Worm (Caenorhabditis elegans): ENCODE data around the gene C49C8.3.

C49C8.3 gene

ce11 chrIV:8644432-8644831 is at the start of gene C49C8.3:
Gene C49C8.3, plus strand, starts transcription at chrIV:8644732.
- TF ChIP-seq T22C8.4 (GFP tag; IDR thresholded peaks at IDR 0.05) (no peak), ztf-29 (GFP tag; IDR thresholded peaks at IDR 0.05) (no peak), klf-2 (GFP tag; conservative IDR thresholded peaks at IDR 0.05) (no peak), flt-1 (GFP tag; IDR thresholded peaks at IDR 0.05) (no peak)

DNA sequence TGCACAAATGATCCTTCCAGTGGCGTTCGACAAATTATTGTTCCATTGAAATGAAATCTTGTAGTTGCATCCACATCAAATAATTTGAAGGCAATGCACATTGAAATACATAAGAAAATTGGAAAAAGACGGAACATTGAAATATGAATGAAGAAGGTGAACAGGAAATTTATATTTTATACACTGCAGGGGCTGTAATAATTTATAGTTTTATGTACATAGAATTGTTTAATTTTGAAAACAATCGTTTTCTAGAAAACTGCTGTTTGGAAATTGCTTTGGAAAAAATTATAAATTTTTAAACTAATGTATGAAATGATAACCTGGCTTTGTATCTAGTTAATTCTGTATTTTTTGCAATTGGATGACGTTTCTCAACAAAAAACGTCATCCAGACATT is 49.2 kb upstream of the C49C8.3 start, which contains the start of gene Y59H11AR.3:
Gene Y59H11AR.3 (minus strand): TSS at position 101 of the 400 bp plus-strand sequence.
- TF ChIP-seq ztf-23 (GFP tag; IDR thresholded peaks at IDR 0.05) (no peak), ref-1 (GFP tag; conservative IDR thresholded peaks at IDR 0.05) (no peak), ztf-29 (GFP tag; IDR thresholded peaks at IDR 0.05) (no peak), T22C8.4 (GFP tag; IDR thresholded peaks at IDR 0.05) (no peak), flt-1 (GFP tag; IDR thresholded peaks at IDR 0.05) (no peak), tab-1 (GFP tag; IDR thresholded peaks at IDR 0.05) (no peak), klf-2 (GFP tag; conservative IDR thresholded peaks at IDR 0.05) (no peak), med-1 (GFP tag; optimal IDR thresholded peaks at IDR 0.05; ENCODE audit: insufficient read depth) (no peak), cog-1 (tag; optimal IDR thresholded peaks at IDR 0.05) (no peak)

ce11 chrIV:8595767-8596166 is 48.8 kb upstream of the C49C8.3 start, which contains the start of gene clec-181:
Gene clec-181, plus strand, starts transcription at chrIV:8596067.
- TF ChIP-seq T22C8.4 (GFP tag; IDR thresholded peaks at IDR 0.05) (no peak), ref-1 (GFP tag; conservative IDR thresholded peaks at IDR 0.05) (no peak)

DNA sequence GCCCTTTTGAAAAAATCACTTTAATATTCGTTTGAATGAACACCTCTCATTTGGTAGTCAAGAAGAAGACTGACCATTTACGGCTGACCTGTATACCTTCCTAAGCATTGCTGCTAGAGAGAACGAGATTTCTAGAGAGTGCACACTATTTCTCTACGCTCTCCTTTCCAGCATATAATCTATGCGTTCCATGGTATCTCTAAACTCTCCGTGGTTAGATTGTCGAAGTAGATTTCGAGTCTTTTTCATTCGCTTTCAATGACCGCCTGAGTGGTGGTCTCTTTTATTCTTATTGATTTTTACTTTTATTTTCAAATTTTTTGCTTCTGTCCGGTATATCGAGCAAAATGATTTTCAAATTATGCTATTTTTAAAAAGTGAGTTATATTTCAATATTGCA is 47.0 kb upstream of the C49C8.3 start:
- TF ChIP-seq ref-1 (GFP tag; conservative IDR thresholded peaks at IDR 0.05) (no peak), ztf-29 (GFP tag; IDR thresholded peaks at IDR 0.05) (no peak), klf-2 (GFP tag; conservative IDR thresholded peaks at IDR 0.05) (no peak), flt-1 (GFP tag; IDR thresholded peaks at IDR 0.05) (no peak)

- TF ChIP-seq med-1 (GFP tag; optimal IDR thresholded peaks at IDR 0.05; ENCODE audit: insufficient read depth) (no peak), klf-2 (GFP tag; conservative IDR thresholded peaks at IDR 0.05) (no peak), ztf-29 (GFP tag; IDR thresholded peaks at IDR 0.05) (no peak), tab-1 (GFP tag; IDR thresholded peaks at IDR 0.05) (no peak), cog-1 (tag; optimal IDR thresholded peaks at IDR 0.05) (no peak), T22C8.4 (GFP tag; IDR thresholded peaks at IDR 0.05) (no peak), flt-1 (GFP tag; IDR thresholded peaks at IDR 0.05) (no peak), ref-1 (GFP tag; conservative IDR thresholded peaks at IDR 0.05) (no peak), ztf-23 (GFP tag; IDR thresholded peaks at IDR 0.05) (no peak)
These were observed 43.7 kb upstream of the C49C8.3 start, which contains the start of gene Y59H11AR.4 for ce11 chrIV:8600712-8601330. Gene Y59H11AR.4, minus strand, starts transcription at chrIV:8600762.

DNA sequence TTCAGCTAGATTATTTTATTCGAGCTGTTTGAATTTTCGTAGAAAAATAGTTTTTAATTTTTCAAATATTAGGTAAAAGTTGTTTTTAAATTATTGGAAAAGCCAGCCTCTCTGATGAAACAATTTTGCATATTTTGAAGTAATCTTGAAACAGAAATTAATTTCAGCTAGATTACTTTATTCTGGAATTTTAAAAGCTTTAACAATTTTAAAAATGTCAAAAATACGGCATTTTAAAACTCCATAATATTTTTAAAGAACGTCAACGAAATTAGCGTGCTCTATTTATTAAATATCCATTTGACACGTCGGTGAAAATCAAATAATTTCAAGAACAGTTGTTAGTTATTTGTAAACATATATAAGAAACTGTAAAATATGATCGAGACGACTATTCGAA is 41.7 kb upstream of the C49C8.3 start, which contains the start of gene Y59H11AR.10:
Gene Y59H11AR.10 (plus strand): TSS at position 301 of the 400 bp plus-strand sequence.
- TF ChIP-seq flt-1 (GFP tag; IDR thresholded peaks at IDR 0.05) = no peak
- TF ChIP-seq ztf-29 (GFP tag; IDR thresholded peaks at IDR 0.05) = no peak
- TF ChIP-seq T22C8.4 (GFP tag; IDR thresholded peaks at IDR 0.05) = no peak
- no peak for TF ChIP-seq ref-1 (GFP tag; conservative IDR thresholded peaks at IDR 0.05)
- TF ChIP-seq med-1 (GFP tag; optimal IDR thresholded peaks at IDR 0.05; ENCODE audit: insufficient read depth) = no peak
- no peak for TF ChIP-seq klf-2 (GFP tag; conservative IDR thresholded peaks at IDR 0.05)
- no peak for TF ChIP-seq cog-1 (tag; optimal IDR thresholded peaks at IDR 0.05)
- no peak for TF ChIP-seq tab-1 (GFP tag; IDR thresholded peaks at IDR 0.05)
- TF ChIP-seq ztf-23 (GFP tag; IDR thresholded peaks at IDR 0.05) = no peak

DNA sequence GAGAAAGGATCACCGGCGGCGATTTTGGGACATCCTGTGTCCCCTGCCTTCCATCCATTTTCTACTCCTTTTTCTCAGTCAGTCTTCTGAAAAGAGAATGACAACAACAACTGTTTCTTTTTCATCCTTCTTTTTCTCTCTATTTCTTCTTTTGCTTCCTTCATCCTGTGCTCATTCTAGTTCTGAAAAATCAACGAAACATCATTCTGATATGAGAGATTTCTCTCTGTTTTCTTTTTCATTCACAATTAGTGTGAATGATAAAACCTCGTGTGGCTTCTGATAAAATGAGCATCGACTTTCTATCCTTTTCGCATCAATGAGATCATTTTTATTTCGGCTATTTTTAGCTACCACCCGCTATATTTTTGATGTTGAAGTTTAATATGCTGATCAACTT is 39.3 kb upstream of the C49C8.3 start:
- TF ChIP-seq tab-1 (GFP tag; IDR thresholded peaks at IDR 0.05) (no peak), T22C8.4 (GFP tag; IDR thresholded peaks at IDR 0.05) (no peak), ztf-29 (GFP tag; IDR thresholded peaks at IDR 0.05) (no peak), klf-2 (GFP tag; conservative IDR thresholded peaks at IDR 0.05) (no peak), flt-1 (GFP tag; IDR thresholded peaks at IDR 0.05) (no peak), med-1 (GFP tag; optimal IDR thresholded peaks at IDR 0.05; ENCODE audit: insufficient read depth) (no peak), cog-1 (tag; optimal IDR thresholded peaks at IDR 0.05) (no peak), ztf-23 (GFP tag; IDR thresholded peaks at IDR 0.05) (no peak), ref-1 (GFP tag; conservative IDR thresholded peaks at IDR 0.05) (no peak)

DNA sequence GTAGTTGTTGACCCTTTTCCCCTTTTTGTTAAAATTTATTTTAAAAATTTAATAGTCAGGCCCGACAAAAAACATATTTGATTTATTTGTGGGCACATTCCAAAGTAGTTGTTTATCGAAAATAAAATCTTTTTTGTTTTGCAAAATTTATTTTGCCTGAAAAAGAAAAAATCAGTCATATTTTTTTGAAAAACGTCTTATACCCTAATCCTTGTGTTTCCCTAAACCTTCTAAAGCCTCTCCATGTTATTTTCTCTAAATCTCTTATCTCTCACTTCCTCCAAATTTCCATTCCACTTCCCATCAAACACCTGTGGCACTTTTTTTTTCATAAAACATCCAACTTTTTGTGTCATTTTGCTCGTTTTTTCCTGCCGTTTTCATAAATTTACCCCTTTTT is 36.3 kb upstream of the C49C8.3 start:
- TF ChIP-seq T22C8.4 (GFP tag; IDR thresholded peaks at IDR 0.05) (no peak), ztf-23 (GFP tag; IDR thresholded peaks at IDR 0.05) (no peak), ztf-29 (GFP tag; IDR thresholded peaks at IDR 0.05) (no peak), tab-1 (GFP tag; IDR thresholded peaks at IDR 0.05) (no peak)

- TF ChIP-seq cog-1 (tag; optimal IDR thresholded peaks at IDR 0.05) = no peak
- no peak for TF ChIP-seq ref-1 (GFP tag; conservative IDR thresholded peaks at IDR 0.05)
- no peak for TF ChIP-seq med-1 (GFP tag; optimal IDR thresholded peaks at IDR 0.05; ENCODE audit: insufficient read depth)
- no peak for TF ChIP-seq tab-1 (GFP tag; IDR thresholded peaks at IDR 0.05)
- TF ChIP-seq T22C8.4 (GFP tag; IDR thresholded peaks at IDR 0.05) = no peak
- TF ChIP-seq flt-1 (GFP tag; IDR thresholded peaks at IDR 0.05) = no peak
- no peak for TF ChIP-seq klf-2 (GFP tag; conservative IDR thresholded peaks at IDR 0.05)
- no peak for TF ChIP-seq ztf-23 (GFP tag; IDR thresholded peaks at IDR 0.05)
- no peak for TF ChIP-seq ztf-29 (GFP tag; IDR thresholded peaks at IDR 0.05)
These were observed 35.6 kb upstream of the C49C8.3 start, which contains the start of gene F42A9.6 for ce11 chrIV:8608934-8609333. Gene F42A9.6, plus strand, starts transcription at chrIV:8609234.

ce11 chrIV:8611886-8612542 is 32.5 kb upstream of the C49C8.3 start, which contains the start of the genes F42A9.17 and cyp-33E2:
Gene F42A9.17, minus strand, starts transcription at chrIV:8611936.
Gene cyp-33E2, plus strand, starts transcription at chrIV:8612334.
- TF ChIP-seq med-1 (GFP tag; optimal IDR thresholded peaks at IDR 0.05; ENCODE audit: insufficient read depth) (no peak), flt-1 (GFP tag; IDR thresholded peaks at IDR 0.05) (no peak), ztf-29 (GFP tag; IDR thresholded peaks at IDR 0.05) (no peak), cog-1 (tag; optimal IDR thresholded peaks at IDR 0.05) (no peak), ref-1 (GFP tag; conservative IDR thresholded peaks at IDR 0.05) (no peak), tab-1 (GFP tag; IDR thresholded peaks at IDR 0.05) (no peak), klf-2 (GFP tag; conservative IDR thresholded peaks at IDR 0.05) (no peak), ztf-23 (GFP tag; IDR thresholded peaks at IDR 0.05) (no peak), T22C8.4 (GFP tag; IDR thresholded peaks at IDR 0.05) (no peak)
